Fruit fly (Drosophila melanogaster): Measurements from ENCODE around the gene ras.
A peak's percentile ranks its signal among the peaks of the same experiment; 100 is the strongest.

The ras gene

DNA sequence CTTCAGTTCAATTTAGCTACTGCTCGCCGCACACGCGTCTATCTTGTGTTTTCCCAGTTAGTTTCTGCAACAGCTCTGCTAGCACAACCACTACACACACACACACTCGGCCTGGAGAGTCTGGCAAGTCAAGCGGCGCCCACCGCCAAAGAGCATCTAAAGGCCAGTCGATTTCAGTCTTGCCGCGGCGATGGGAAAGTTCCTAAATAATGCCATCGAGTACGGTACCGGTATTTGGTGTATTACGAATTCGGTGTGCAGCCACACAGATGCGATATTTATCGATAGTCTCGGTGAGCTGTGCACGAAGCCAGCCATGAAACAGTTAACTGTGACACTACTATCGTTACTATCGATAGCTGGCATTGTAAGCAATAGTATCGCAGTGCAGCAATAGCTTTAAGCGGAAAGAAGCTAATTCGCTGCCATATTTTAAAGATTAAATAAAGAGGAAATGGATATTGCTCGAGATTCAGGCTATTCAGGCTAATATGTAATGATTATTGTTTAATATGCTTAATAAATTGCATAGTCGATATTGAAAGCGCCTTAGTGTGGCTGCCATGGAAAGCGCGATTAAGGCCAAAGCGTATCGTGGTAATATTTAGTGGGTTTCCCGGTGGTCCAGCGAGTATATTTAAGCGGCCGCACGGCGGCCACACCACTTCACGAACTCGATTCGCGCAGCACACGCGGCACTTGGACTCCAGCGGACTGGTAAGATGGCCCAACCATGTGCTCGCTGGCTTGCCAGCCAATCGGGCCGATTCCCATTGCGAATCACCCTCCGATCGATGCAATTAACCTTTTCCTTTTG, 679 bp downstream of the ras start, which contains the start of gene stx (continued):
- TF ChIP-seq CG13296 (GFP tag; optimal IDR thresholded peaks at IDR 0.05) (peak; percentile 37), CG4820 (GFP tag; optimal IDR thresholded peaks at IDR 0.05) (no peak), Kr (GFP tag; optimal IDR thresholded peaks at IDR 0.05) (no peak), Bgb (GFP tag; IDR thresholded peaks at IDR 0.05; ENCODE audit: partially characterized antibody) (peak; percentile 97), CG34376 (GFP tag; optimal IDR thresholded peaks at IDR 0.05) (peak; percentile 51), CG11695 (GFP tag; IDR thresholded peaks at IDR 0.05) (0 out of 3 replicates have a peak, but pooled peaks have one; percentile 28), CG11093 (GFP tag; IDR thresholded peaks at IDR 0.05) (no peak), CTCF (GFP tag; optimal IDR thresholded peaks at IDR 0.05) (peak; percentile 5), CG8765 (GFP tag; IDR thresholded peaks at IDR 0.05) (no peak), Six4 (GFP tag; optimal IDR thresholded peaks at IDR 0.05) (no peak), bigmax (GFP tag; optimal IDR thresholded peaks at IDR 0.05) (peak; percentile 34), stc (GFP tag; IDR thresholded peaks at IDR 0.05) (no peak; the same call in 1 of the 2 replicates), cad (GFP tag; optimal IDR thresholded peaks at IDR 0.05) (no peak), wek (GFP tag; optimal IDR thresholded peaks at IDR 0.05) (peak; percentile 69), CG11085 (GFP tag; IDR thresholded peaks at IDR 0.05) (peak; percentile 27; the same call in 1 of the 2 replicates), ci (GFP tag; IDR thresholded peaks at IDR 0.05) (peak; percentile 79), caup (GFP tag; optimal IDR thresholded peaks at IDR 0.05; ENCODE audit: severe bottlenecking) (peak; percentile 63), ase (GFP tag; IDR thresholded peaks at IDR 0.05) (no peak), CG17829 (tag; optimal IDR thresholded peaks at IDR 0.05) (peak; percentile 10), Atf-2 (GFP tag; optimal IDR thresholded peaks at IDR 0.05) (no peak), CG3995 (GFP tag; optimal IDR thresholded peaks at IDR 0.05) (peak; percentile 98), prd (optimal IDR thresholded peaks at IDR 0.05) (no peak), prd (GFP tag; IDR thresholded peaks at IDR 0.05) (0 out of 3 replicates have a peak, but pooled peaks have one; percentile 11), pzg (GFP tag; optimal IDR thresholded peaks at IDR 0.05) (peak; percentile 96), aop (GFP tag; IDR thresholded peaks at IDR 0.05) (0 out of 2 replicates have a peak, but pooled peaks have one; percentile 29), ttk (GFP tag; IDR thresholded peaks at IDR 0.05) (no peak), Ptx1 (GFP tag; IDR thresholded peaks at IDR 0.05) (no peak), br (optimal IDR thresholded peaks at IDR 0.05) (no peak), CG2199 (GFP tag; IDR thresholded peaks at IDR 0.05) (peak; percentile 53; the same call in 1 of the 3 replicates), CG18619 (GFP tag; optimal IDR thresholded peaks at IDR 0.05) (peak; percentile 24), CG10147 (GFP tag; optimal IDR thresholded peaks at IDR 0.05) (peak; percentile 29), lab (GFP tag; optimal IDR thresholded peaks at IDR 0.05) (peak; percentile 65), CG4730 (GFP tag; IDR thresholded peaks at IDR 0.05) (no peak), ara (GFP tag; IDR thresholded peaks at IDR 0.05) (no peak), CG18011 (GFP tag; optimal IDR thresholded peaks at IDR 0.05) (no peak), Drgx (GFP tag; IDR thresholded peaks at IDR 0.05) (peak; percentile 5; the same call in 1 of the 2 replicates), CG8290 (GFP tag; optimal IDR thresholded peaks at IDR 0.05) (no peak), CG8290 (tag; optimal IDR thresholded peaks at IDR 0.05) (peak in 1 of 2 experiments; percentile 80), CG7271 (tag; optimal IDR thresholded peaks at IDR 0.05) (no peak), amos (GFP tag; IDR thresholded peaks at IDR 0.05; ENCODE audit: partially characterized antibody) (peak; percentile 98), CrebB (tag; optimal IDR thresholded peaks at IDR 0.05) (peak; percentile 23), luna (GFP tag; optimal IDR thresholded peaks at IDR 0.05) (no peak), Elba2 (GFP tag; optimal IDR thresholded peaks at IDR 0.05) (no peak), tgo (GFP tag; IDR thresholded peaks at IDR 0.05) (no peak), B-H1 (GFP tag; IDR thresholded peaks at IDR 0.05) (no peak; the same call in 2 of the 3 replicates), unpg (GFP tag; optimal IDR thresholded peaks at IDR 0.05) (no peak), Pdp1 (GFP tag; optimal IDR thresholded peaks at IDR 0.05) (no peak), Dek (tag; optimal IDR thresholded peaks at IDR 0.05) (peak; percentile 35), slbo (GFP tag; IDR thresholded peaks at IDR 0.05) (peak; percentile 58), chif (GFP tag; optimal IDR thresholded peaks at IDR 0.05) (no peak), Spps (tag; optimal IDR thresholded peaks at IDR 0.05) (no peak)

All from whole organism, embryonic.